Worm (Caenorhabditis elegans): ENCODE results near the gene gss-1.

- TF ChIP-seq ces-1 (GFP tag; optimal IDR thresholded peaks at IDR 0.05) (no peak), nhr-71 (tag; optimal IDR thresholded peaks at IDR 0.05) (no peak), unc-62 (GFP tag; optimal IDR thresholded peaks at IDR 0.05) (no peak)
These were observed 38.1 kb upstream of the gss-1 start, which contains the start of gene chil-19 for ce11 chrII:9454304-9454703.

Data from whole organism, L1 larva.